Fruit fly (Drosophila melanogaster) whole organism, wandering third instar larva: ENCODE measurements around the gene CG4338.

ENCODE experiments used
- Abd-B ChIP-seq: fragments of >200 bp; optimal IDR thresholded peaks from 2 replicates; lab custom pipeline; 2017; ENCODE audit warnings: missing biosample characterization, missing genetic modification characterization
- CG32264 ChIP-seq: fragments of 200-800 bp; sonication (Bioruptor generic); optimal IDR thresholded peaks from 2 replicates; lab custom pipeline; 2016; ENCODE audit warnings: missing biosample characterization, missing genetic modification characterization
- CG9705 ChIP-seq: fragments of 200-800 bp; sonication (Bioruptor generic); optimal IDR thresholded peaks from 2 replicates; lab custom pipeline; 2018; ENCODE audit warnings: missing biosample characterization, mild to moderate bottlenecking, missing genetic modification characterization
- Dfd ChIP-seq: fragments of >200 bp; optimal IDR thresholded peaks from 2 replicates; lab custom pipeline; 2017; ENCODE audit warnings: missing biosample characterization, missing genetic modification characterization
- Dif ChIP-seq: fragments of 200-275, 200-300 bp; sonication (Bioruptor generic); optimal IDR thresholded peaks from 2 replicates; lab custom pipeline; 2018; ENCODE audit warnings: missing biosample characterization, missing genetic modification characterization; ENCODE audit not compliant: partially characterized antibody
- GATAd ChIP-seq: sonication (Bioruptor generic); optimal IDR thresholded peaks from 2 replicates; lab custom pipeline; 2016; ENCODE audit warnings: missing biosample characterization, missing genetic modification characterization
- HLH106 ChIP-seq: fragments of 200-800 bp; optimal IDR thresholded peaks from 3 replicates; lab custom pipeline; 2019; ENCODE audit warnings: missing biosample characterization, mild to moderate bottlenecking, missing genetic modification characterization, moderate library complexity
- Hnf4 ChIP-seq: fragments of 200-800 bp; sonication (Bioruptor generic); optimal IDR thresholded peaks from 2 replicates; lab custom pipeline; 2016; ENCODE audit warnings: missing biosample characterization, mild to moderate bottlenecking, missing genetic modification characterization
- Hr78 ChIP-seq: fragments of >200 bp; optimal IDR thresholded peaks from 2 replicates; lab custom pipeline; 2017; ENCODE audit warnings: missing biosample characterization, missing genetic modification characterization
- Hr83 ChIP-seq: fragments of 200-300 bp; sonication (Bioruptor generic); optimal IDR thresholded peaks from 2 replicates; lab custom pipeline; 2016; ENCODE audit warnings: missing biosample characterization, mild to moderate bottlenecking, missing genetic modification characterization, moderate library complexity; ENCODE audit not compliant: poor library complexity, severe bottlenecking
- Jra ChIP-seq: sonication (Bioruptor generic); optimal IDR thresholded peaks from 2 replicates; lab custom pipeline; 2016; ENCODE audit warnings: missing biosample characterization, missing genetic modification characterization
- Mio ChIP-seq: sonication (Bioruptor generic); optimal IDR thresholded peaks from 2 replicates; lab custom pipeline; 2016; ENCODE audit warnings: missing biosample characterization, missing genetic modification characterization
- Myc ChIP-seq: fragments of >200 bp; optimal IDR thresholded peaks from 2 replicates; lab custom pipeline; 2017
- OdsH ChIP-seq: fragments of 200-800 bp; sonication (Bioruptor generic); optimal IDR thresholded peaks from 2 replicates; lab custom pipeline; 2016; ENCODE audit warnings: missing biosample characterization, mild to moderate bottlenecking, missing genetic modification characterization
- Rel ChIP-seq, 2 experiments: fragments of 200-800 bp; sonication (Bioruptor generic) in 1 of 2; optimal IDR thresholded peaks; 2 replicates in 1 of 2; 3 replicates in 1 of 2; lab custom pipeline; 2016 to 2019; ENCODE audit warnings: mild to moderate bottlenecking in 2 of 2, missing biosample characterization in 2 of 2, missing genetic modification characterization in 2 of 2, moderate library complexity in 1 of 2
- Sp1 ChIP-seq: fragments of 200-800 bp; sonication (Bioruptor generic); optimal IDR thresholded peaks from 3 replicates; lab custom pipeline; 2019; ENCODE audit warnings: missing biosample characterization, mild to moderate bottlenecking, missing genetic modification characterization, moderate library complexity
- Vsx2 ChIP-seq: fragments of 200-300, 225-300 bp; sonication (Bioruptor generic); optimal IDR thresholded peaks from 2 replicates; lab custom pipeline; 2018; ENCODE audit warnings: missing biosample characterization, missing genetic modification characterization; ENCODE audit not compliant: partially characterized antibody
- br ChIP-seq: fragments of 200-800 bp; sonication (Bioruptor generic); optimal IDR thresholded peaks from 2 replicates; lab custom pipeline; 2016; ENCODE audit warnings: missing biosample characterization, missing genetic modification characterization
- brk ChIP-seq: fragments of 200-800 bp; sonication (Bioruptor generic); optimal IDR thresholded peaks from 2 replicates; lab custom pipeline; 2016; ENCODE audit warnings: missing biosample characterization, mild to moderate bottlenecking, missing genetic modification characterization
- dl ChIP-seq, 2 experiments: fragments of 175-275, 200-275 bp in 1 of 2; fragments of 200-275 bp in 1 of 2; sonication (Bioruptor generic); optimal IDR thresholded peaks; lab custom pipeline; 2018; ENCODE audit warnings: mild to moderate bottlenecking in 2 of 2, missing biosample characterization in 2 of 2, missing genetic modification characterization in 2 of 2, moderate library complexity in 2 of 2; ENCODE audit not compliant: partially characterized antibody in 2 of 2, insufficient read depth in 1 of 2
- dmrt93B ChIP-seq: fragments of 200-800 bp; sonication (Bioruptor generic); optimal IDR thresholded peaks from 2 replicates; lab custom pipeline; 2018; ENCODE audit warnings: missing biosample characterization, mild to moderate bottlenecking, missing genetic modification characterization
- dsf ChIP-seq: sonication (Bioruptor generic); optimal IDR thresholded peaks from 2 replicates; lab custom pipeline; 2016; ENCODE audit warnings: missing biosample characterization, missing genetic modification characterization, borderline replicate concordance
- ey ChIP-seq: fragments of 200-800 bp; sonication (Bioruptor generic); optimal IDR thresholded peaks from 2 replicates; lab custom pipeline; 2016; ENCODE audit warnings: missing biosample characterization, missing genetic modification characterization
- foxo ChIP-seq, 2 experiments: fragments of 200-800 bp; sonication (Bioruptor generic); optimal IDR thresholded peaks; 2 replicates in 1 of 2; 3 replicates in 1 of 2; lab custom pipeline; 2016 to 2017; ENCODE audit warnings: missing biosample characterization in 2 of 2, missing genetic modification characterization in 2 of 2
- fru ChIP-seq: fragments of 200-800 bp; sonication (Bioruptor generic); optimal IDR thresholded peaks from 3 replicates; lab custom pipeline; 2016; ENCODE audit warnings: missing biosample characterization, mild to moderate bottlenecking, missing genetic modification characterization
- h ChIP-seq: fragments of 200-800 bp; sonication (Bioruptor generic); optimal IDR thresholded peaks from 3 replicates; lab custom pipeline; 2016; ENCODE audit warnings: missing biosample characterization, mild to moderate bottlenecking, missing genetic modification characterization
- jim ChIP-seq: fragments of 175-275, 200-325 bp; sonication (Bioruptor generic); optimal IDR thresholded peaks from 2 replicates; lab custom pipeline; 2016; ENCODE audit warnings: missing biosample characterization, mild to moderate bottlenecking, missing genetic modification characterization
- pan ChIP-seq: fragments of >200 bp; optimal IDR thresholded peaks from 2 replicates; lab custom pipeline; 2017
- psq ChIP-seq: fragments of 200-800 bp; sonication (Bioruptor generic); optimal IDR thresholded peaks from 3 replicates; lab custom pipeline; 2017; ENCODE audit warnings: missing biosample characterization, mild to moderate bottlenecking, missing genetic modification characterization, moderate library complexity
- rgr ChIP-seq: fragments of 200-800 bp; sonication (Bioruptor generic); optimal IDR thresholded peaks from 3 replicates; lab custom pipeline; 2016; ENCODE audit warnings: missing biosample characterization, mild to moderate bottlenecking, missing genetic modification characterization
- sage ChIP-seq: fragments of 200-800 bp; sonication (Bioruptor generic); optimal IDR thresholded peaks from 2 replicates; lab custom pipeline; 2016; ENCODE audit warnings: missing biosample characterization, mild to moderate bottlenecking, missing genetic modification characterization
- sv ChIP-seq: fragments of 200-800 bp; sonication (Bioruptor generic); optimal IDR thresholded peaks from 3 replicates; lab custom pipeline; 2016; ENCODE audit warnings: missing biosample characterization, missing genetic modification characterization
- tai ChIP-seq: sonication (Bioruptor generic); optimal IDR thresholded peaks from 2 replicates; lab custom pipeline; 2016; ENCODE audit warnings: missing biosample characterization, missing genetic modification characterization
- usp ChIP-seq: fragments of >200 bp; optimal IDR thresholded peaks from 2 replicates; lab custom pipeline; 2017; ENCODE audit warnings: missing biosample characterization, missing genetic modification characterization
- woc ChIP-seq: sonication (Bioruptor generic); optimal IDR thresholded peaks from 2 replicates; lab custom pipeline; 2016; ENCODE audit warnings: missing biosample characterization, mild to moderate bottlenecking, missing genetic modification characterization

CG4338 gene

dm6 chr3R:15249037-15249436 lies 26.3 kb upstream of the CG4338 start, which contains the start of gene Amt:
TSS of gene Amt (minus strand) at chr3R:15249137.
- no peak for TF ChIP-seq dl (GFP tag; optimal IDR thresholded peaks at IDR 0.05; lab: Kevin White, UChicago; ENCODE audit: insufficient read depth in 1 of 2, partially characterized antibody in 2 of 2)
- TF ChIP-seq Myc (lab: Kevin White, UChicago), result no peak
- no peak for TF ChIP-seq rgr
- no peak for TF ChIP-seq psq (GFP tag; lab: Kevin White, UChicago)
- TF ChIP-seq foxo (GFP tag; optimal IDR thresholded peaks at IDR 0.05; lab: Kevin White, UChicago), result no peak
- TF ChIP-seq GATAd (GFP tag; lab: Kevin White, UChicago), result no peak
- no peak for TF ChIP-seq HLH106 (tag; lab: Kevin White, UChicago)
- TF ChIP-seq Sp1, result no peak
- no peak for TF ChIP-seq woc (GFP tag; lab: Kevin White, UChicago)
- no peak for TF ChIP-seq h (GFP tag; lab: Kevin White, UChicago)
- no peak for TF ChIP-seq tai (GFP tag; lab: Kevin White, UChicago)

DNA sequence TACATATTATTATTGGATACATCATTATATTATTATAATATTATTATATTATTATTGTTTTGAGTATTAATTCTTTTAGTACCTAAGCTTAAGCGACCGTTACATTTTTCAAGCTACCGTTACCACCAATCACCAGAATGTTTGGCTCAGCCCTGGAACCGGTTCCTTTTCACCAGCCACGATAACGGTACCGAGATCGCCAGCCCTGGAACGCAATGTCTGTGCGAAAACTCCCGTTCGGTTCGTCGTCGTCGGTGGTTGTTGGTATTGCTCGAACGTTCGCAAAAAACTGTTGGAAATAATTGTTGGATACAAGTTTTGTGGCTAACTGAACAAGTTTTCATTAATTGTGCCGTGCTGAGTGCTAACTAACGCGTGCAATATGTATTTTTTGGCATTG lies 25.6 kb upstream of the CG4338 start, which contains the start of gene CG42404:
Gene CG42404 (plus strand): TSS at position 360 of the 400 bp plus-strand sequence.
- TF ChIP-seq CG32264, result no peak
- TF ChIP-seq sv (GFP tag; lab: Kevin White, UChicago), result no peak
- no peak for TF ChIP-seq pan
- no peak for TF ChIP-seq Jra (GFP tag; lab: Kevin White, UChicago)
- TF ChIP-seq Abd-B (GFP tag; lab: Kevin White, UChicago), result no peak
- TF ChIP-seq h (GFP tag; lab: Kevin White, UChicago), result no peak
- no peak for TF ChIP-seq tai (GFP tag; lab: Kevin White, UChicago)
- TF ChIP-seq, all 38 proteins: peak for 0

dm6 chr3R:15250454-15250853 lies 24.9 kb upstream of the CG4338 start:
- TF ChIP-seq br, result peak; percentile 14
- TF ChIP-seq Hnf4 (GFP tag; lab: Kevin White, UChicago), result no peak
- TF ChIP-seq OdsH (GFP tag; lab: Kevin White, UChicago), result peak; percentile 55
- peak; percentile 60 for TF ChIP-seq fru (GFP tag; lab: Kevin White, UChicago)
- TF ChIP-seq h (GFP tag; lab: Kevin White, UChicago), result no peak
- TF ChIP-seq ey, result peak; percentile 37
- TF ChIP-seq pan, result no peak
- no peak for TF ChIP-seq Vsx2
- peak; percentile 61 for TF ChIP-seq HLH106 (tag; lab: Kevin White, UChicago)
- peak; percentile 61 for TF ChIP-seq psq (GFP tag; lab: Kevin White, UChicago)
- TF ChIP-seq GATAd (GFP tag; lab: Kevin White, UChicago), result no peak
- no peak for TF ChIP-seq Myc (lab: Kevin White, UChicago)
- TF ChIP-seq dmrt93B (GFP tag; lab: Kevin White, UChicago), result no peak
- TF ChIP-seq Dfd, result no peak
- TF ChIP-seq Mio (GFP tag; lab: Kevin White, UChicago), result no peak
- no peak for TF ChIP-seq woc (GFP tag; lab: Kevin White, UChicago)
- TF ChIP-seq Dif (GFP tag; lab: Kevin White, UChicago), result peak; percentile 11
- TF ChIP-seq Hr78 (GFP tag; lab: Kevin White, UChicago), result no peak
- TF ChIP-seq dsf, result no peak
- TF ChIP-seq CG32264, result no peak
- TF ChIP-seq brk (GFP tag; lab: Kevin White, UChicago), result no peak
- no peak for TF ChIP-seq usp
- peak; percentile 30 for TF ChIP-seq sv (GFP tag; lab: Kevin White, UChicago)
- TF ChIP-seq CG9705 (GFP tag; lab: Kevin White, UChicago), result no peak

- TF ChIP-seq sv (GFP tag; lab: Kevin White, UChicago) (no peak), pan (no peak), sage (GFP tag; lab: Kevin White, UChicago) (no peak), Myc (lab: Kevin White, UChicago) (peak; percentile 10), ey (peak; percentile 42), psq (GFP tag; lab: Kevin White, UChicago) (peak; percentile 14), h (GFP tag; lab: Kevin White, UChicago) (no peak), OdsH (GFP tag; lab: Kevin White, UChicago) (peak; percentile 21), fru (GFP tag; lab: Kevin White, UChicago) (no peak), dl (GFP tag; optimal IDR thresholded peaks at IDR 0.05; lab: Kevin White, UChicago; ENCODE audit: insufficient read depth in 1 of 2, partially characterized antibody in 2 of 2) (no peak), brk (GFP tag; lab: Kevin White, UChicago) (no peak), Abd-B (GFP tag; lab: Kevin White, UChicago) (no peak), Hr83 (GFP tag; lab: Kevin White, UChicago) (peak; percentile 92), Vsx2 (no peak), Sp1 (no peak), CG9705 (GFP tag; lab: Kevin White, UChicago) (peak; percentile 3), HLH106 (tag; lab: Kevin White, UChicago) (peak; percentile 33), dsf (no peak), jim (GFP tag; lab: Kevin White, UChicago) (peak; percentile 25), usp (no peak), Hnf4 (GFP tag; lab: Kevin White, UChicago) (no peak), Rel (GFP tag; optimal IDR thresholded peaks at IDR 0.05; lab: Kevin White, UChicago) (no peak), Rel (tag; optimal IDR thresholded peaks at IDR 0.05; lab: Kevin White, UChicago) (peak; percentile 54)
Measured at dm6 chr3R:15262710-15263672, 12.3 kb upstream of the CG4338 start, which contains the start of the genes eIF2gamma and Set. TSS of gene eIF2gamma (minus strand) at chr3R:15263458. TSS of gene Set (plus strand) at chr3R:15263552.
